Fruit fly (Drosophila melanogaster): ENCODE measurements around the gene Vps36.

Vps36 gene

dm6 chr3L:13513112-13513538 is at the start of gene Vps36, which contains the start of gene Liprin-beta:
Gene Vps36, minus strand, starts transcription at chr3L:13513112.
Gene Liprin-beta, plus strand, starts transcription at chr3L:13513254.
- peak; percentile 95 for TF ChIP-seq CG31627 (GFP tag; optimal IDR thresholded peaks at IDR 0.05)
- no peak for TF ChIP-seq CG16779 (tag; optimal IDR thresholded peaks at IDR 0.05)
- TF ChIP-seq lz (GFP tag; optimal IDR thresholded peaks at IDR 0.05) = peak; percentile 92
- no peak for TF ChIP-seq pdm3 (GFP tag; optimal IDR thresholded peaks at IDR 0.05)
- TF ChIP-seq CG4318 (GFP tag; optimal IDR thresholded peaks at IDR 0.05) = no peak
- peak; percentile 71 for TF ChIP-seq CG7368 (GFP tag; optimal IDR thresholded peaks at IDR 0.05)
- no peak for TF ChIP-seq Blimp-1 (GFP tag; optimal IDR thresholded peaks at IDR 0.05)
- peak; percentile 86 for TF ChIP-seq CG32006 (GFP tag; optimal IDR thresholded peaks at IDR 0.05)
- peak; percentile 82 for TF ChIP-seq CG6792 (GFP tag; optimal IDR thresholded peaks at IDR 0.05)
- no peak for TF ChIP-seq acj6 (GFP tag; optimal IDR thresholded peaks at IDR 0.05)
- no peak for TF ChIP-seq Hr4 (GFP tag; optimal IDR thresholded peaks at IDR 0.05)
- TF ChIP-seq CG15336 (GFP tag; IDR thresholded peaks at IDR 0.05) = peak; percentile 62; the same call in 1 of the 2 replicates
- peak; percentile 70; the same call in 2 of the 3 replicates for TF ChIP-seq eg (GFP tag; IDR thresholded peaks at IDR 0.05)
- TF ChIP-seq CG3919 (GFP tag; optimal IDR thresholded peaks at IDR 0.05) = peak; percentile 86
- TF ChIP-seq CG3032 (tag; optimal IDR thresholded peaks at IDR 0.05) = peak; percentile 82
- peak; percentile 84 for TF ChIP-seq CG11902 (GFP tag; optimal IDR thresholded peaks at IDR 0.05)
- no peak for TF ChIP-seq CG11762 (GFP tag; optimal IDR thresholded peaks at IDR 0.05; ENCODE audit: insufficient read depth)
- peak; percentile 45 for TF ChIP-seq fd59A (GFP tag; optimal IDR thresholded peaks at IDR 0.05)
- TF ChIP-seq dsx (GFP tag; optimal IDR thresholded peaks at IDR 0.05; ENCODE audit: poor library complexity, severe bottlenecking) = no peak
- TF ChIP-seq CG1621 (tag; optimal IDR thresholded peaks at IDR 0.05) = no peak
- TF ChIP-seq Sox14 (GFP tag; optimal IDR thresholded peaks at IDR 0.05) = peak; percentile 92
- TF ChIP-seq CG8119 (GFP tag; IDR thresholded peaks at IDR 0.05) = peak; percentile 61
- TF ChIP-seq CG9139 (GFP tag; optimal IDR thresholded peaks at IDR 0.05) = no peak
- peak; percentile 92 for TF ChIP-seq Ets21C (GFP tag; optimal IDR thresholded peaks at IDR 0.05)
- peak; percentile 70 for TF ChIP-seq CG8632 (GFP tag; optimal IDR thresholded peaks at IDR 0.05)
- no peak for TF ChIP-seq Eip75B (GFP tag; optimal IDR thresholded peaks at IDR 0.05)
- no peak for TF ChIP-seq achi (GFP tag; optimal IDR thresholded peaks at IDR 0.05)
- TF ChIP-seq CG6854 (GFP tag; optimal IDR thresholded peaks at IDR 0.05) = no peak
- TF ChIP-seq vri (GFP tag; optimal IDR thresholded peaks at IDR 0.05) = no peak
- no peak for TF ChIP-seq net (GFP tag; optimal IDR thresholded peaks at IDR 0.05)
- no peak for TF ChIP-seq Eip78C (GFP tag)
- TF ChIP-seq Sox15 (GFP tag; optimal IDR thresholded peaks at IDR 0.05) = peak; percentile 86
- TF ChIP-seq CG6163 (GFP tag; IDR thresholded peaks at IDR 0.05) = peak; percentile 85
- TF ChIP-seq Met (GFP tag; optimal IDR thresholded peaks at IDR 0.05) = no peak
- TF ChIP-seq dac (GFP tag; optimal IDR thresholded peaks at IDR 0.05) = no peak
- no peak for TF ChIP-seq CG8319 (GFP tag; optimal IDR thresholded peaks at IDR 0.05)
- TF ChIP-seq Gug (GFP tag; IDR thresholded peaks at IDR 0.05) = peak; percentile 83
- no peak for TF ChIP-seq ss (GFP tag; optimal IDR thresholded peaks at IDR 0.05)
- TF ChIP-seq fd85E (GFP tag; optimal IDR thresholded peaks at IDR 0.05) = no peak
- peak; percentile 75 for TF ChIP-seq CG34406 (GFP tag; optimal IDR thresholded peaks at IDR 0.05)
- TF ChIP-seq CG10669 (GFP tag; optimal IDR thresholded peaks at IDR 0.05) = no peak
- peak; percentile 89 for TF ChIP-seq cyc (GFP tag; optimal IDR thresholded peaks at IDR 0.05)
- no peak for TF ChIP-seq CG6808 (GFP tag; optimal IDR thresholded peaks at IDR 0.05)
- no peak for TF ChIP-seq Eip93F (GFP tag; optimal IDR thresholded peaks at IDR 0.05)
- TF ChIP-seq CG11294 (GFP tag; IDR thresholded peaks at IDR 0.05) = peak; percentile 78; the same call in 1 of the 2 replicates
- TF ChIP-seq Sox102F (GFP tag; optimal IDR thresholded peaks at IDR 0.05) = no peak
- peak; percentile 84 for TF ChIP-seq topi (GFP tag; optimal IDR thresholded peaks at IDR 0.05)
- TF ChIP-seq esn (GFP tag; optimal IDR thresholded peaks at IDR 0.05) = peak; percentile 96
- no peak for TF ChIP-seq CG10631 (GFP tag; optimal IDR thresholded peaks at IDR 0.05)
- peak; percentile 77 for TF ChIP-seq Ets96B (tag; optimal IDR thresholded peaks at IDR 0.05)
- no peak for TF ChIP-seq fkh (GFP tag; optimal IDR thresholded peaks at IDR 0.05)
- TF ChIP-seq Hr39 (GFP tag; optimal IDR thresholded peaks at IDR 0.05) = peak; percentile 96
